Fruit fly (Drosophila melanogaster) whole organism: ENCODE data around the gene TTLL1B.

ENCODE experiments used
- CG8478 ChIP-seq: fragments of >200 bp; optimal IDR thresholded peaks from 2 replicates; lab custom pipeline; 2018; ENCODE audit warnings: inconsistent platforms
- Dll ChIP-seq: fragments of >200 bp; optimal IDR thresholded peaks from 2 replicates; lab custom pipeline; 2017
- EcR ChIP-seq, 2 experiments: fragments of >200 bp; optimal IDR thresholded peaks; 2 replicates each; lab custom pipeline; 2017; ENCODE audit warnings: missing biosample characterization in 2 of 2, missing genetic modification characterization in 2 of 2, missing genetic modification reagents in 2 of 2
- psq ChIP-seq: fragments of >200 bp; optimal IDR thresholded peaks from 2 replicates; lab custom pipeline; 2017
- usp ChIP-seq: fragments of >200 bp; optimal IDR thresholded peaks from 2 replicates; lab custom pipeline; 2017; ENCODE audit warnings: missing biosample characterization, missing genetic modification characterization, mixed read lengths

DNA sequence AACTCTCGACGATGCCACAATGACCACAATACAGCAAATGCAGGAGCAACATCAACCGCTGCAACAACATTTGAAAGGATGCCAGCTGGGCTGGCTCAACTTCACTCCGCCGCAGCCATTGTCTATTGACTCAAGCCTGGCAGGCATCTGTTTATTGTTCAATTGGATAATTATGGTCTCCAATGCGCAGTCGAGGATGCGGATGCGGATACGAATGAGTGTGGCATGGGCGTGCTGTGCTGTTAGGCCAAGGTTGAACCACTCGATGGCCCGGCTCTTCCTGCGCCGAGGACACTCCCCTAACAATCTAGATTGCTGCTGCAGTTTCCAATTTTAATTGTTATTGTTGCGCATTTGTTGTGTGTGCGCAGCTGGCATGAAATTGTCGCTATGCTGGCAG lies 48.3 kb upstream of the TTLL1B start:
- TF ChIP-seq psq: no peak
- no peak for TF ChIP-seq usp
- TF ChIP-seq CG8478: no peak
- no peak for TF ChIP-seq EcR (GFP tag; optimal IDR thresholded peaks at IDR 0.05; lab: Kevin White, UChicago)
- no peak for TF ChIP-seq Dll (lab: Kevin White, UChicago)
